Worm (Caenorhabditis elegans): Measurements from ENCODE around the gene cnep-1.

The cnep-1 gene

ce11 chrII:7356773-7357172 is 46.6 kb downstream of the cnep-1 start:
- TF ChIP-seq sea-1 (GFP tag; conservative IDR thresholded peaks at IDR 0.05) (no peak), ets-7 (tag; optimal IDR thresholded peaks at IDR 0.05) (no peak), aly-1 (tag; optimal IDR thresholded peaks at IDR 0.05) (no peak), ama-1 (optimal IDR thresholded peaks at IDR 0.05) (no peak), scrt-1 (GFP tag; IDR thresholded peaks at IDR 0.05) (no peak), B0310.2 (tag; optimal IDR thresholded peaks at IDR 0.05) (no peak), hnd-1 (tag; optimal IDR thresholded peaks at IDR 0.05) (no peak)

ce11 chrII:7357176-7357575 is 47.0 kb downstream of the cnep-1 start:
- TF ChIP-seq sea-1 (GFP tag; conservative IDR thresholded peaks at IDR 0.05) (no peak), tbx-37 (GFP tag; conservative IDR thresholded peaks at IDR 0.05) (no peak), ama-1 (optimal IDR thresholded peaks at IDR 0.05) (no peak), scrt-1 (GFP tag; IDR thresholded peaks at IDR 0.05) (no peak), pes-1 (GFP tag; IDR thresholded peaks at IDR 0.05) (no peak), hnd-1 (tag; optimal IDR thresholded peaks at IDR 0.05) (no peak), ceh-36 (tag; optimal IDR thresholded peaks at IDR 0.05) (no peak), ceh-13 (GFP tag; optimal IDR thresholded peaks at IDR 0.05) (no peak), B0310.2 (tag; optimal IDR thresholded peaks at IDR 0.05) (no peak), ets-7 (tag; optimal IDR thresholded peaks at IDR 0.05) (no peak), hmbx-1 (tag; optimal IDR thresholded peaks at IDR 0.05) (no peak), aly-1 (tag; optimal IDR thresholded peaks at IDR 0.05) (no peak), tbx-11 (GFP tag; IDR thresholded peaks at IDR 0.05) (no peak), tra-4 (tag; optimal IDR thresholded peaks at IDR 0.05) (no peak), hmg-4 (GFP tag; optimal IDR thresholded peaks at IDR 0.05) (no peak), F13C5.2 (tag; optimal IDR thresholded peaks at IDR 0.05) (no peak), flt-1 (GFP tag; IDR thresholded peaks at IDR 0.05) (no peak)

DNA sequence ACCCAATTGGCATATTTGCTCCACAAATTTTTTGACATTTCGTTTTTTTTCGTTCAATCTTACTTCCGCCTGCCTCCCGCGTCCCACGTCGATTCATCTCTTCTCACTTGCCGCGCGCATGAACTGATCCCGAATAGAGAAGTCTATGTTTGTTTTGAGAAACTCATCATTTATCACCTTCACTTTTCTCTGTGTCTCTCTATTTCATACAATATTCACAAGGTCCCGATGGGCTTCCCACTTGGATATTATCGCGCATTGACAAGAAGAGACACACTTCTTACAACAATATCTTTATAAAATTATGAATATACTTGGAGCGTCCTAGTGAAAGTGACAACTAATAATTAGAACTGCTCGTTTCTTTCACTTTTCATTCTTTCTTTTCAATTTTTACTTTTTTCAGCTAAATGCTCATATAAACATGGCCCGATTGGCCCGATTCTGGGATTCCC is 48.4 kb downstream of the cnep-1 start, which contains the start of gene insc-1:
Gene insc-1, plus strand, starts transcription at position 405 of the 455 bp plus-strand sequence.
- no peak for TF ChIP-seq B0310.2 (tag; optimal IDR thresholded peaks at IDR 0.05)
- no peak for TF ChIP-seq ceh-13 (GFP tag; optimal IDR thresholded peaks at IDR 0.05)
